Fruit fly (Drosophila melanogaster) whole organism, embryonic: ENCODE measurements around the gene CG9316.

Experiments
- CG11247 ChIP-seq: fragments of 200-800 bp; sonication (Bioruptor generic); IDR thresholded peaks from 2 replicates; pipeline ENCODE4 v1.3.6; 2022; ENCODE audit warnings: missing biosample characterization, missing genetic modification characterization
- CG11696 ChIP-seq: fragments of 200-800 bp; sonication (Bioruptor generic); IDR thresholded peaks from 2 replicates; pipeline ENCODE4 v1.3.6; 2022; ENCODE audit warnings: missing biosample characterization, missing genetic modification characterization
- CG12071 ChIP-seq: fragments of 200-800 bp; sonication (Bioruptor generic); optimal IDR thresholded peaks from 3 replicates; lab custom pipeline; 2018; ENCODE audit warnings: missing biosample characterization, mild to moderate bottlenecking, missing genetic modification characterization
- CG13424 ChIP-seq: fragments of 200-800 bp; sonication (Bioruptor generic); optimal IDR thresholded peaks from 2 replicates; lab custom pipeline; 2019; ENCODE audit warnings: missing biosample characterization, mild to moderate bottlenecking, missing genetic modification characterization, moderate library complexity
- CG13624 ChIP-seq: fragments of 200-800 bp; sonication (Bioruptor generic); optimal IDR thresholded peaks from 2 replicates; lab custom pipeline; 2016; ENCODE audit warnings: missing biosample characterization, missing genetic modification characterization
- CG16863 ChIP-seq: fragments of 200-800 bp; sonication (Bioruptor generic); optimal IDR thresholded peaks from 3 replicates; lab custom pipeline; 2016; ENCODE audit warnings: missing biosample characterization, missing genetic modification characterization
- CG17385 ChIP-seq: fragments of 200-800 bp; sonication (Bioruptor generic); optimal IDR thresholded peaks from 3 replicates; lab custom pipeline; 2018; ENCODE audit warnings: missing biosample characterization, mild to moderate bottlenecking, missing genetic modification characterization
- CG17802 ChIP-seq: fragments of 200-800 bp; sonication (Bioruptor generic); optimal IDR thresholded peaks from 2 replicates; lab custom pipeline; 2018; ENCODE audit warnings: missing biosample characterization, mild to moderate bottlenecking, missing genetic modification characterization, moderate library complexity
- CG18262 ChIP-seq: fragments of 200-800 bp; optimal IDR thresholded peaks from 3 replicates; lab custom pipeline; 2019; ENCODE audit warnings: missing biosample characterization, mild to moderate bottlenecking, missing genetic modification characterization, moderate library complexity
- CG18764 ChIP-seq: fragments of 200-800 bp; sonication (Bioruptor generic); optimal IDR thresholded peaks from 3 replicates; lab custom pipeline; 2016; ENCODE audit warnings: missing biosample characterization, missing genetic modification characterization
- CG3726 ChIP-seq: fragments of 200-800 bp; sonication (Bioruptor generic); IDR thresholded peaks from 3 replicates; pipeline ENCODE4, ENCODE4 v1.3.6; 2022; ENCODE audit warnings: missing biosample characterization, missing genetic modification characterization
- CG4617 ChIP-seq: fragments of 200-800 bp; sonication (Bioruptor generic); optimal IDR thresholded peaks from 3 replicates; lab custom pipeline; 2016; ENCODE audit warnings: missing biosample characterization, missing genetic modification characterization, borderline replicate concordance
- CG4854 ChIP-seq: fragments of 200-800 bp; sonication (Bioruptor generic); optimal IDR thresholded peaks from 2 replicates; lab custom pipeline; 2016; ENCODE audit warnings: missing biosample characterization, missing genetic modification characterization, inconsistent platforms
- CG6254 ChIP-seq: fragments of 200-800 bp; sonication (Bioruptor generic); optimal IDR thresholded peaks from 3 replicates; lab custom pipeline; 2017; ENCODE audit warnings: mild to moderate bottlenecking, missing biosample characterization, missing genetic modification reagents, missing genetic modification characterization
- CG6813 ChIP-seq: fragments of 200-800 bp; sonication (Bioruptor generic); optimal IDR thresholded peaks from 2 replicates; lab custom pipeline; 2017; ENCODE audit warnings: missing biosample characterization, missing genetic modification characterization, mild to moderate bottlenecking, moderate library complexity, missing genetic modification reagents
- CG7786 ChIP-seq: fragments of 200-800 bp; sonication (Bioruptor generic); optimal IDR thresholded peaks from 2 replicates; lab custom pipeline; 2016; ENCODE audit warnings: missing biosample characterization, missing genetic modification characterization
- CG8924 ChIP-seq: fragments of 200-800 bp; optimal IDR thresholded peaks from 3 replicates; lab custom pipeline; 2019; ENCODE audit warnings: missing biosample characterization, mild to moderate bottlenecking, missing genetic modification characterization, moderate library complexity
- CG9609 ChIP-seq: fragments of 200-800 bp; sonication (Bioruptor generic); optimal IDR thresholded peaks from 3 replicates; lab custom pipeline; 2016; ENCODE audit warnings: missing biosample characterization, missing genetic modification characterization
- Chrac-16 ChIP-seq: fragments of 200-800 bp; sonication (Bioruptor generic); optimal IDR thresholded peaks from 3 replicates; lab custom pipeline; 2016; ENCODE audit warnings: missing biosample characterization, missing genetic modification characterization
- Gug ChIP-seq: fragments of 200-800 bp; sonication (Bioruptor generic); IDR thresholded peaks from 4 replicates; pipeline ENCODE4 v1.3.6; 2022; ENCODE audit warnings: missing biosample characterization, missing genetic modification characterization
- HLH3B ChIP-seq: fragments of 200-800 bp; sonication (Bioruptor generic); IDR thresholded peaks from 2 replicates; pipeline ENCODE4 v1.3.6; 2022; ENCODE audit warnings: missing biosample characterization, missing genetic modification characterization
- Hand ChIP-seq: fragments of 200-800 bp; sonication (Bioruptor generic); optimal IDR thresholded peaks from 2 replicates; lab custom pipeline; 2017; ENCODE audit warnings: mild to moderate bottlenecking, missing biosample characterization, missing genetic modification reagents, missing genetic modification characterization
- Hr51 ChIP-seq, 2 experiments: fragments of 200-800 bp; sonication (Bioruptor generic); optimal IDR thresholded peaks; 2 replicates in 1 of 2; 3 replicates in 1 of 2; lab custom pipeline; 2016 to 2018; ENCODE audit warnings: missing biosample characterization in 2 of 2, missing genetic modification characterization in 2 of 2, mild to moderate bottlenecking in 1 of 2, moderate library complexity in 1 of 2
- Hr78 ChIP-seq, 2 experiments: fragments of 200-800 bp in 1 of 2; fragments of >200 bp in 1 of 2; sonication (Bioruptor generic) in 1 of 2; optimal IDR thresholded peaks; 2 replicates each; lab custom pipeline; 2017 to 2019; ENCODE audit warnings: missing biosample characterization in 2 of 2, missing genetic modification characterization in 2 of 2, mild to moderate bottlenecking in 1 of 2, moderate library complexity in 1 of 2
- Lim3 ChIP-seq: fragments of 200-800 bp; sonication (Bioruptor generic); IDR thresholded peaks from 2 replicates; pipeline ENCODE4 v1.3.6; 2022; ENCODE audit warnings: missing biosample characterization, missing genetic modification characterization
- Meics ChIP-seq: fragments of 200-800 bp; sonication (Bioruptor generic); optimal IDR thresholded peaks from 2 replicates; lab custom pipeline; 2017; ENCODE audit warnings: missing biosample characterization, mild to moderate bottlenecking, missing genetic modification characterization
- Mes4 ChIP-seq: fragments of 200-800 bp; sonication (Bioruptor generic); optimal IDR thresholded peaks from 2 replicates; lab custom pipeline; 2016; ENCODE audit warnings: missing biosample characterization, missing genetic modification characterization
- al ChIP-seq: fragments of 200-800 bp; sonication (Bioruptor generic); IDR thresholded peaks from 2 replicates; pipeline ENCODE4 v1.3.6; 2022; ENCODE audit warnings: missing biosample characterization, missing genetic modification characterization
- bab2 ChIP-seq: fragments of 200-800 bp; sonication (Bioruptor generic); optimal IDR thresholded peaks from 2 replicates; lab custom pipeline; 2016; ENCODE audit warnings: missing biosample characterization, missing genetic modification characterization
- chn ChIP-seq: fragments of 200-800 bp; sonication (Bioruptor generic); optimal IDR thresholded peaks from 2 replicates; lab custom pipeline; 2016; ENCODE audit warnings: missing biosample characterization, missing genetic modification characterization
- cwo ChIP-seq: fragments of 200-800 bp; sonication (Bioruptor generic); optimal IDR thresholded peaks from 3 replicates; lab custom pipeline; 2017; ENCODE audit warnings: missing biosample characterization, missing genetic modification characterization, mild to moderate bottlenecking, moderate library complexity, missing genetic modification reagents
- da ChIP-seq: fragments of 200-800 bp; sonication (Bioruptor generic); optimal IDR thresholded peaks from 2 replicates; lab custom pipeline; 2016; ENCODE audit warnings: missing biosample characterization, missing genetic modification characterization
- danr ChIP-seq: fragments of 200-800 bp; sonication (Bioruptor generic); IDR thresholded peaks from 2 replicates; pipeline ENCODE4 v1.3.6; 2022; ENCODE audit warnings: missing biosample characterization, missing genetic modification characterization
- dmrt99B ChIP-seq: fragments of 200-800 bp; sonication (Bioruptor generic); optimal IDR thresholded peaks from 2 replicates; lab custom pipeline; 2018; ENCODE audit warnings: missing biosample characterization, mild to moderate bottlenecking, missing genetic modification characterization, moderate library complexity
- esg ChIP-seq: fragments of 200-800 bp; sonication (Bioruptor generic); conservative IDR thresholded peaks from 2 replicates; pipeline ENCODE4 v1.3.6; 2022; ENCODE audit warnings: missing biosample characterization, missing genetic modification characterization
- fd96Cb ChIP-seq: fragments of 200-800 bp; sonication (Bioruptor generic); optimal IDR thresholded peaks from 2 replicates; lab custom pipeline; 2018; ENCODE audit warnings: missing biosample characterization, mild to moderate bottlenecking, missing genetic modification characterization, moderate library complexity
- hbn ChIP-seq: fragments of 200-800 bp; sonication (Bioruptor generic); IDR thresholded peaks from 2 replicates; pipeline ENCODE4 v1.3.6; 2022; ENCODE audit warnings: missing biosample characterization, missing genetic modification characterization; ENCODE audit not compliant: partially characterized antibody
- jing ChIP-seq: fragments of 200-800 bp; sonication (Bioruptor generic); optimal IDR thresholded peaks from 2 replicates; lab custom pipeline; 2018; ENCODE audit warnings: missing biosample characterization, mild to moderate bottlenecking, missing genetic modification characterization
- luna ChIP-seq: fragments of 200-800 bp; sonication (Bioruptor generic); optimal IDR thresholded peaks from 2 replicates; lab custom pipeline; 2016; ENCODE audit warnings: missing biosample characterization, missing genetic modification characterization
- mam ChIP-seq: fragments of 200-800 bp; sonication (Bioruptor generic); optimal IDR thresholded peaks from 3 replicates; lab custom pipeline; 2016; ENCODE audit warnings: missing biosample characterization, missing genetic modification characterization
- peb ChIP-seq: fragments of 200-800 bp; sonication (Bioruptor generic); IDR thresholded peaks from 2 replicates; pipeline ENCODE4 v1.3.6; 2022; ENCODE audit warnings: missing biosample characterization, missing genetic modification characterization
- scrt ChIP-seq: fragments of 200-800 bp; sonication (Bioruptor generic); optimal IDR thresholded peaks from 2 replicates; lab custom pipeline; 2018; ENCODE audit warnings: missing biosample characterization, mild to moderate bottlenecking, missing genetic modification characterization, moderate library complexity
- sima ChIP-seq: fragments of 200-800 bp; sonication (Bioruptor generic); optimal IDR thresholded peaks from 2 replicates; lab custom pipeline; 2016; ENCODE audit warnings: missing biosample characterization, missing genetic modification characterization
- sna ChIP-seq: fragments of 200-800 bp; sonication (Bioruptor generic); IDR thresholded peaks from 2 replicates; pipeline ENCODE4 v1.3.6; 2022; ENCODE audit warnings: missing biosample characterization, missing genetic modification characterization; ENCODE audit not compliant: partially characterized antibody
- stc ChIP-seq: fragments of 200-800 bp; sonication (Bioruptor generic); IDR thresholded peaks from 2 replicates; pipeline ENCODE4 v1.3.6; 2022; ENCODE audit warnings: missing biosample characterization, missing genetic modification characterization
- tup ChIP-seq: fragments of 200-800 bp; sonication (Bioruptor generic); optimal IDR thresholded peaks from 2 replicates; lab custom pipeline; 2016; ENCODE audit warnings: missing biosample characterization, mild to moderate bottlenecking, missing genetic modification characterization, moderate library complexity
- tx ChIP-seq: fragments of 200-800 bp; sonication (Bioruptor generic); optimal IDR thresholded peaks from 2 replicates; lab custom pipeline; 2016; ENCODE audit warnings: missing biosample characterization, missing genetic modification characterization
- zen ChIP-seq: fragments of 200-800 bp; sonication (Bioruptor generic); optimal IDR thresholded peaks from 3 replicates; lab custom pipeline; 2018; ENCODE audit warnings: missing biosample characterization, mild to moderate bottlenecking, missing genetic modification characterization, moderate library complexity

CG9316 gene

DNA sequence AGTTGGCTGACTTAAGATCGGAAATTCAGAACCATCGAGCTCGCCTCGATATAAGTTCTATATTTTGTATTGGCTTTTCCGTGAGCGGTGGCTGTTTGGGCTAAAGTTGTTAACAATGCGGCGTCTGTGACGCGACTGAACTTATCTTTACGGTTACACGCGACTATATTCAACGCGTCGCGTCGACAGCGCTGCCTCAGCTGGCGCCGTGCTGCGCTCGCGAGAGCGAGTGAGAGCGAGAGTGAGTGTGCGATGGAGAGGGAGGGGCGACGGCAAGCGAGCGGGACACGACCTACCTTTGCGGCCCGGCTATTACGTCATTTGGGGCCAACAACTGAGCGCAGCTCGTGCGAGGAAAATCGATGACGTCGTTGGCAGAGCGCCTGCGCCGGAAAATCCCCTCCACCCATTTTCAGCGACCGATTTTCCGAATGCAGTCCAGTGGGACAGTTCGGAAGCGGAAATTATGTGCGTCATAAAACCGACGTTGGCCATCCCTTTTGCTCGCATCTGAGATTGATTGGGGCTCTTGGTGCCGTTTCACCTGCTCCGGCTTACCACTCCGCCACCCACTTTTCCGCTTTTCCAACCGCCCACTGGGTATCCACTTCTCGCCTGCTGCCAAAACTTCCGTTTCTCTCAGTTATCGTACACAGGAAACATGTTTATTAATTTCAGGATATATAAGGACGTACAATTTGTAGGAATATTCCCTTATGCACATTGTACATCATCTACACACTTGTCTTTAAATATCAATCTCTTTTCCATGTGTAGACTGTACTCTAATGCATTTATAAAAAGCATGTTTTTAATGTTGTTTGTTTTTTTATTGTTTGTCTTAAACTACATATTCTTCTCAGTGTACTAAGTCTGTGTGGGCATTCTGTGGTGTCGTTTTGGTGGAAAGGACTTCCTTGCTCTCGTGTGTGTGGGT lies 11.6 kb downstream of the CG9316 start, which contains the start of gene Hr38 (continued):
- TF ChIP-seq cwo (peak; percentile 59), CG13624 (GFP tag; lab: Kevin White, UChicago) (peak; percentile 36), bab2 (GFP tag; lab: Kevin White, UChicago) (peak; percentile 1), CG16863 (no peak), esg (GFP tag; lab: Robert Waterston, UW) (no peak), CG3726 (GFP tag; lab: Robert Waterston, UW) (0 out of 3 replicates have a peak, but pooled peaks have one; percentile 43), Hand (peak; percentile 72), jing (peak; percentile 18), CG8924 (tag; lab: Kevin White, UChicago) (peak; percentile 27), tx (GFP tag; lab: Kevin White, UChicago) (no peak), stc (GFP tag; lab: Robert Waterston, UW) (peak; percentile 35; the same call in 1 of the 2 replicates), CG17385 (peak; percentile 26), Chrac-16 (peak; percentile 13), fd96Cb (peak; percentile 42), Gug (0 out of 4 replicates have a peak, but pooled peaks have one; percentile 7), CG18764 (GFP tag; lab: Kevin White, UChicago) (no peak), Hr51 (GFP tag; optimal IDR thresholded peaks at IDR 0.05; lab: Kevin White, UChicago) (peak in 1 of 2 experiments; percentile 61), sima (GFP tag; lab: Kevin White, UChicago) (no peak), CG4854 (no peak), zen (tag; lab: Kevin White, UChicago) (no peak), peb (GFP tag; lab: Robert Waterston, UW) (no peak), mam (peak; percentile 49), dmrt99B (tag; lab: Kevin White, UChicago) (peak; percentile 73), chn (GFP tag; lab: Kevin White, UChicago) (no peak), CG11247 (no peak; the same call in 1 of the 2 replicates), tup (GFP tag; lab: Kevin White, UChicago) (no peak), Meics (peak; percentile 73), hbn (no peak), Hr78 (GFP tag; optimal IDR thresholded peaks at IDR 0.05; lab: Kevin White, UChicago) (peak in 1 of 2 experiments; percentile 58), Mes4 (GFP tag; lab: Kevin White, UChicago) (no peak), luna (GFP tag; lab: Kevin White, UChicago) (no peak), danr (GFP tag; lab: Robert Waterston, UW) (no peak), HLH3B (peak; percentile 41), CG13424 (tag; lab: Kevin White, UChicago) (peak; percentile 51), CG17802 (tag; lab: Kevin White, UChicago) (no peak), Lim3 (no peak), CG11696 (GFP tag; lab: Robert Waterston, UW) (no peak), CG4617 (no peak), CG6254 (GFP tag; lab: Kevin White, UChicago) (no peak), CG6813 (peak; percentile 18), CG12071 (peak; percentile 54), scrt (GFP tag; lab: Kevin White, UChicago) (peak; percentile 69), CG9609 (GFP tag; lab: Kevin White, UChicago) (peak; percentile 13), CG7786 (GFP tag; lab: Kevin White, UChicago) (peak; percentile 42), CG18262 (tag; lab: Kevin White, UChicago) (no peak), al (peak; percentile 31; the same call in 1 of the 2 replicates), sna (peak; percentile 61), da (no peak)
